Worm (Caenorhabditis elegans): ENCODE data around the gene T19H12.2.
"Not testable (repeated sequence)": the region's sequence is repeated elsewhere in the genome, so short reads cannot be mapped to it uniquely, and the experiment has no call there.

ce11 chrV:4900020-4900419 lies 9.8 kb downstream of the T19H12.2 start, which contains the start of gene ugt-10:
- not testable (repeated sequence) for TF ChIP-seq nhr-237 (tag; optimal IDR thresholded peaks at IDR 0.05); egl-27 (tag; optimal IDR thresholded peaks at IDR 0.05); unc-62 (GFP tag; optimal IDR thresholded peaks at IDR 0.05); sea-2 (GFP tag; optimal IDR thresholded peaks at IDR 0.05); mdl-1 (tag; optimal IDR thresholded peaks at IDR 0.05); nfya-1 (tag; optimal IDR thresholded peaks at IDR 0.05; ENCODE audit: insufficient read depth); snpc-4 (tag; optimal IDR thresholded peaks at IDR 0.05); elt-1 (tag; optimal IDR thresholded peaks at IDR 0.05); eor-1 (tag; optimal IDR thresholded peaks at IDR 0.05); pqm-1 (tag; optimal IDR thresholded peaks at IDR 0.05); nhr-76 (tag; optimal IDR thresholded peaks at IDR 0.05); pha-4 (tag; optimal IDR thresholded peaks at IDR 0.05); nhr-25 (tag; optimal IDR thresholded peaks at IDR 0.05)

Measured in whole organism, L3 larva.